Worm (Caenorhabditis elegans) whole organism, L1 larva: ENCODE measurements around the gene W10D9.3.

Experiments
- ama-1 ChIP-seq: fragments of 150-350 bp; optimal IDR thresholded peaks from 2 replicates; lab custom pipeline; 2014
- ceh-82 ChIP-seq, 3 experiments: fragments of 150-350 bp in 1 of 3; sonication (generic microtip) in 2 of 3; optimal IDR thresholded peaks; 2 replicates each; lab custom pipeline; 2014 to 2017; ENCODE audit warnings: missing biosample characterization in 3 of 3, missing genetic modification characterization in 3 of 3
- egl-27 ChIP-seq, 2 experiments: fragments of 150-350 bp in 1 of 2; sonication (generic microtip); optimal IDR thresholded peaks; 3 replicates each; lab custom pipeline; 2017 to 2018; ENCODE audit warnings: missing biosample characterization in 2 of 2, missing genetic modification characterization in 2 of 2, missing genetic modification reagents in 2 of 2
- fkh-10 ChIP-seq: sonication (generic microtip); optimal IDR thresholded peaks from 2 replicates; lab custom pipeline; 2017; ENCODE audit warnings: missing biosample characterization, missing genetic modification reagents, missing genetic modification characterization
- hlh-17 ChIP-seq: fragments of 200-800 bp; sonication (Bioruptor generic); optimal IDR thresholded peaks from 2 replicates; lab custom pipeline; 2018; ENCODE audit warnings: missing genetic modification characterization, mild to moderate bottlenecking, missing compliant biosample characterization, moderate library complexity, borderline replicate concordance
- nhr-12 ChIP-seq: sonication (generic microtip); optimal IDR thresholded peaks from 2 replicates; lab custom pipeline; 2017; ENCODE audit warnings: missing biosample characterization, missing genetic modification characterization
- pqm-1 ChIP-seq: sonication (generic microtip); optimal IDR thresholded peaks from 3 replicates; lab custom pipeline; 2017; ENCODE audit warnings: missing biosample characterization, missing genetic modification characterization
- unc-130 ChIP-seq: fragments of 150-350 bp; optimal IDR thresholded peaks from 2 replicates; lab custom pipeline; 2017; ENCODE audit warnings: missing biosample characterization, missing genetic modification characterization, inconsistent platforms
- ztf-11 ChIP-seq, 2 experiments: sonication (generic microtip); optimal IDR thresholded peaks; 2 replicates each; lab custom pipeline; 2016 to 2017; ENCODE audit warnings: missing genetic modification characterization in 2 of 2, missing biosample characterization in 1 of 2, missing compliant biosample characterization in 1 of 2

ce11 chrII:509230-509629 lies 48.5 kb upstream of the W10D9.3 start, which contains the start of gene srh-105:
- TF ChIP-seq pqm-1 (tag; lab: Kevin White, UChicago) = no peak
- TF ChIP-seq unc-130 = no peak
- no peak for TF ChIP-seq egl-27 (tag; optimal IDR thresholded peaks at IDR 0.05; lab: Kevin White, UChicago)
- TF ChIP-seq hlh-17 (GFP tag; lab: Kevin White, UChicago) = no peak
- TF ChIP-seq nhr-12 (tag; lab: Kevin White, UChicago) = no peak
- no peak for TF ChIP-seq fkh-10
- no peak for TF ChIP-seq ceh-82 (tag; optimal IDR thresholded peaks at IDR 0.05; lab: Kevin White, UChicago)
- no peak for TF ChIP-seq ama-1 (lab: Kevin White, UChicago)
- no peak for TF ChIP-seq ztf-11 (tag; optimal IDR thresholded peaks at IDR 0.05; lab: Kevin White, UChicago)
